Worm (Caenorhabditis elegans): ENCODE measurements around the gene Y41E3.13.

ce11 chrIV:15051045-15051444, 7.0 kb upstream of the Y41E3.13 start:
- no peak for TF ChIP-seq ama-1 (optimal IDR thresholded peaks at IDR 0.05)
- TF ChIP-seq hnd-1 (tag; optimal IDR thresholded peaks at IDR 0.05): no peak
- no peak for TF ChIP-seq sea-1 (GFP tag; conservative IDR thresholded peaks at IDR 0.05)
- no peak for TF ChIP-seq aly-1 (tag; optimal IDR thresholded peaks at IDR 0.05)
- no peak for TF ChIP-seq tra-4 (tag; optimal IDR thresholded peaks at IDR 0.05)
- TF ChIP-seq hmbx-1 (tag; optimal IDR thresholded peaks at IDR 0.05): no peak
- no peak for TF ChIP-seq ceh-13 (GFP tag; optimal IDR thresholded peaks at IDR 0.05)
- TF ChIP-seq pes-1 (GFP tag; IDR thresholded peaks at IDR 0.05): no peak

Measured in whole organism, early embryonic.